Fruit fly (Drosophila melanogaster) whole organism, wandering third instar larva: Measurements from ENCODE around the gene CG17029.

Source experiments
- Abd-B ChIP-seq: fragments of >200 bp; optimal IDR thresholded peaks from 2 replicates; lab custom pipeline; 2017; ENCODE audit warnings: missing biosample characterization, missing genetic modification characterization
- CG32264 ChIP-seq: fragments of 200-800 bp; sonication (Bioruptor generic); optimal IDR thresholded peaks from 2 replicates; lab custom pipeline; 2016; ENCODE audit warnings: missing biosample characterization, missing genetic modification characterization
- CG9705 ChIP-seq: fragments of 200-800 bp; sonication (Bioruptor generic); optimal IDR thresholded peaks from 2 replicates; lab custom pipeline; 2018; ENCODE audit warnings: missing biosample characterization, mild to moderate bottlenecking, missing genetic modification characterization
- CrebA ChIP-seq: fragments of 200-800 bp; sonication (Bioruptor generic); optimal IDR thresholded peaks from 2 replicates; lab custom pipeline; 2016; ENCODE audit warnings: missing biosample characterization, mild to moderate bottlenecking, missing genetic modification characterization, borderline replicate concordance
- Dfd ChIP-seq: fragments of >200 bp; optimal IDR thresholded peaks from 2 replicates; lab custom pipeline; 2017; ENCODE audit warnings: missing biosample characterization, missing genetic modification characterization
- Dif ChIP-seq: fragments of 200-275, 200-300 bp; sonication (Bioruptor generic); optimal IDR thresholded peaks from 2 replicates; lab custom pipeline; 2018; ENCODE audit warnings: missing biosample characterization, missing genetic modification characterization; ENCODE audit not compliant: partially characterized antibody
- GATAd ChIP-seq: sonication (Bioruptor generic); optimal IDR thresholded peaks from 2 replicates; lab custom pipeline; 2016; ENCODE audit warnings: missing biosample characterization, missing genetic modification characterization
- HLH106 ChIP-seq: fragments of 200-800 bp; optimal IDR thresholded peaks from 3 replicates; lab custom pipeline; 2019; ENCODE audit warnings: missing biosample characterization, mild to moderate bottlenecking, missing genetic modification characterization, moderate library complexity
- Hnf4 ChIP-seq: fragments of 200-800 bp; sonication (Bioruptor generic); optimal IDR thresholded peaks from 2 replicates; lab custom pipeline; 2016; ENCODE audit warnings: missing biosample characterization, mild to moderate bottlenecking, missing genetic modification characterization
- Hr78 ChIP-seq: fragments of >200 bp; optimal IDR thresholded peaks from 2 replicates; lab custom pipeline; 2017; ENCODE audit warnings: missing biosample characterization, missing genetic modification characterization
- Hr83 ChIP-seq: fragments of 200-300 bp; sonication (Bioruptor generic); optimal IDR thresholded peaks from 2 replicates; lab custom pipeline; 2016; ENCODE audit warnings: missing biosample characterization, mild to moderate bottlenecking, missing genetic modification characterization, moderate library complexity; ENCODE audit not compliant: poor library complexity, severe bottlenecking
- Jra ChIP-seq: sonication (Bioruptor generic); optimal IDR thresholded peaks from 2 replicates; lab custom pipeline; 2016; ENCODE audit warnings: missing biosample characterization, missing genetic modification characterization
- Mio ChIP-seq: sonication (Bioruptor generic); optimal IDR thresholded peaks from 2 replicates; lab custom pipeline; 2016; ENCODE audit warnings: missing biosample characterization, missing genetic modification characterization
- Myc ChIP-seq: fragments of >200 bp; optimal IDR thresholded peaks from 2 replicates; lab custom pipeline; 2017
- N ChIP-seq: fragments of >200 bp; optimal IDR thresholded peaks from 2 replicates; lab custom pipeline; 2018; ENCODE audit warnings: missing biosample characterization, missing external identifiers, missing genetic modification characterization
- OdsH ChIP-seq: fragments of 200-800 bp; sonication (Bioruptor generic); optimal IDR thresholded peaks from 2 replicates; lab custom pipeline; 2016; ENCODE audit warnings: missing biosample characterization, mild to moderate bottlenecking, missing genetic modification characterization
- Rel ChIP-seq, 2 experiments: fragments of 200-800 bp; sonication (Bioruptor generic) in 1 of 2; optimal IDR thresholded peaks; 2 replicates in 1 of 2; 3 replicates in 1 of 2; lab custom pipeline; 2016 to 2019; ENCODE audit warnings: mild to moderate bottlenecking in 2 of 2, missing biosample characterization in 2 of 2, missing genetic modification characterization in 2 of 2, moderate library complexity in 1 of 2
- Sp1 ChIP-seq: fragments of 200-800 bp; sonication (Bioruptor generic); optimal IDR thresholded peaks from 3 replicates; lab custom pipeline; 2019; ENCODE audit warnings: missing biosample characterization, mild to moderate bottlenecking, missing genetic modification characterization, moderate library complexity
- Vsx2 ChIP-seq: fragments of 200-300, 225-300 bp; sonication (Bioruptor generic); optimal IDR thresholded peaks from 2 replicates; lab custom pipeline; 2018; ENCODE audit warnings: missing biosample characterization, missing genetic modification characterization; ENCODE audit not compliant: partially characterized antibody
- br ChIP-seq: fragments of 200-800 bp; sonication (Bioruptor generic); optimal IDR thresholded peaks from 2 replicates; lab custom pipeline; 2016; ENCODE audit warnings: missing biosample characterization, missing genetic modification characterization
- dl ChIP-seq, 2 experiments: fragments of 175-275, 200-275 bp in 1 of 2; fragments of 200-275 bp in 1 of 2; sonication (Bioruptor generic); optimal IDR thresholded peaks; lab custom pipeline; 2018; ENCODE audit warnings: mild to moderate bottlenecking in 2 of 2, missing biosample characterization in 2 of 2, missing genetic modification characterization in 2 of 2, moderate library complexity in 2 of 2; ENCODE audit not compliant: partially characterized antibody in 2 of 2, insufficient read depth in 1 of 2
- dmrt93B ChIP-seq: fragments of 200-800 bp; sonication (Bioruptor generic); optimal IDR thresholded peaks from 2 replicates; lab custom pipeline; 2018; ENCODE audit warnings: missing biosample characterization, mild to moderate bottlenecking, missing genetic modification characterization
- dsf ChIP-seq: sonication (Bioruptor generic); optimal IDR thresholded peaks from 2 replicates; lab custom pipeline; 2016; ENCODE audit warnings: missing biosample characterization, missing genetic modification characterization, borderline replicate concordance
- ey ChIP-seq: fragments of 200-800 bp; sonication (Bioruptor generic); optimal IDR thresholded peaks from 2 replicates; lab custom pipeline; 2016; ENCODE audit warnings: missing biosample characterization, missing genetic modification characterization
- foxo ChIP-seq, 2 experiments: fragments of 200-800 bp; sonication (Bioruptor generic); optimal IDR thresholded peaks; 2 replicates in 1 of 2; 3 replicates in 1 of 2; lab custom pipeline; 2016 to 2017; ENCODE audit warnings: missing biosample characterization in 2 of 2, missing genetic modification characterization in 2 of 2
- fru ChIP-seq: fragments of 200-800 bp; sonication (Bioruptor generic); optimal IDR thresholded peaks from 3 replicates; lab custom pipeline; 2016; ENCODE audit warnings: missing biosample characterization, mild to moderate bottlenecking, missing genetic modification characterization
- h ChIP-seq: fragments of 200-800 bp; sonication (Bioruptor generic); optimal IDR thresholded peaks from 3 replicates; lab custom pipeline; 2016; ENCODE audit warnings: missing biosample characterization, mild to moderate bottlenecking, missing genetic modification characterization
- jim ChIP-seq: fragments of 175-275, 200-325 bp; sonication (Bioruptor generic); optimal IDR thresholded peaks from 2 replicates; lab custom pipeline; 2016; ENCODE audit warnings: missing biosample characterization, mild to moderate bottlenecking, missing genetic modification characterization
- pan ChIP-seq: fragments of >200 bp; optimal IDR thresholded peaks from 2 replicates; lab custom pipeline; 2017
- psq ChIP-seq: fragments of 200-800 bp; sonication (Bioruptor generic); optimal IDR thresholded peaks from 3 replicates; lab custom pipeline; 2017; ENCODE audit warnings: missing biosample characterization, mild to moderate bottlenecking, missing genetic modification characterization, moderate library complexity
- rgr ChIP-seq: fragments of 200-800 bp; sonication (Bioruptor generic); optimal IDR thresholded peaks from 3 replicates; lab custom pipeline; 2016; ENCODE audit warnings: missing biosample characterization, mild to moderate bottlenecking, missing genetic modification characterization
- sage ChIP-seq: fragments of 200-800 bp; sonication (Bioruptor generic); optimal IDR thresholded peaks from 2 replicates; lab custom pipeline; 2016; ENCODE audit warnings: missing biosample characterization, mild to moderate bottlenecking, missing genetic modification characterization
- sv ChIP-seq: fragments of 200-800 bp; sonication (Bioruptor generic); optimal IDR thresholded peaks from 3 replicates; lab custom pipeline; 2016; ENCODE audit warnings: missing biosample characterization, missing genetic modification characterization
- usp ChIP-seq: fragments of >200 bp; optimal IDR thresholded peaks from 2 replicates; lab custom pipeline; 2017; ENCODE audit warnings: missing biosample characterization, missing genetic modification characterization
- woc ChIP-seq: sonication (Bioruptor generic); optimal IDR thresholded peaks from 2 replicates; lab custom pipeline; 2016; ENCODE audit warnings: missing biosample characterization, mild to moderate bottlenecking, missing genetic modification characterization

The CG17029 gene

dm6 chr3L:16001164-16001679, 24.6 kb downstream of the CG17029 start (continued):
- TF ChIP-seq usp (GFP tag; lab: Kevin White, UChicago) = no peak
- peak; percentile 54 for TF ChIP-seq Sp1 (GFP tag; lab: Kevin White, UChicago)
- TF ChIP-seq OdsH (GFP tag; lab: Kevin White, UChicago) = peak; percentile 79
- no peak for TF ChIP-seq Mio (GFP tag; lab: Kevin White, UChicago)
- no peak for TF ChIP-seq Rel (GFP tag; optimal IDR thresholded peaks at IDR 0.05; lab: Kevin White, UChicago)
- peak; percentile 58 for TF ChIP-seq Rel (tag; optimal IDR thresholded peaks at IDR 0.05; lab: Kevin White, UChicago)
- no peak for TF ChIP-seq Abd-B

DNA sequence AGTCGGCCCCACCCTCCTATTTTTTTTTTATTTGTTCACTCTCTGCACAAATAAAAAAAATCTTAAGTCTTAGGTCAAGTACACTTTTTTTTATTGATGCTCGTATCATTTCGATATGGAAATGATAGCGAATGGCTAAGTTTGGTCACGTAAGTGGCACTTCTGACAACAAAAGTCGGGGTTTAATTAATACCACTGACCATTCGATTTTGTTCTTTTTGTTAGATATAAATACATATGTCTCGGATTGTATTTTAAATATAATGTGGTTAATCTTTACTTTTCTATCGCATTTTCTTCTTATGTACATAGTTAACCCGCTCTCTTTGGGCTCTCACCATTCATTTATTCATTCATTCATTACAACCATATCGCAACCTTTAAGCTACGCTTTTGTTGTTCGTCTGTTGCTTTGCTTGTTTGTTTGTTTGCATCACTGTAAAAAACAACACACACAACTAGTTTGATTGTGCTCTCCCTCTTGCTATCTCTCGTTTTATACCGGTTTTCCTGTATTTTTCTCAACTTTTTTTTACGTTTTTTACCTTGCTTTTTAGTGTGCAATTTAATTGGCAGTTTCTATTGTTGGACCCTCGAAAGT, 25.5 kb downstream of the CG17029 start:
- peak; percentile 11 for TF ChIP-seq CrebA (GFP tag; lab: Kevin White, UChicago)
- no peak for TF ChIP-seq rgr (GFP tag; lab: Kevin White, UChicago)
- TF ChIP-seq dmrt93B = no peak
- peak; percentile 34 for TF ChIP-seq fru (GFP tag; lab: Kevin White, UChicago)
- peak; percentile 12 for TF ChIP-seq psq (GFP tag; lab: Kevin White, UChicago)
- TF ChIP-seq, all 38 proteins: peak for 3

DNA sequence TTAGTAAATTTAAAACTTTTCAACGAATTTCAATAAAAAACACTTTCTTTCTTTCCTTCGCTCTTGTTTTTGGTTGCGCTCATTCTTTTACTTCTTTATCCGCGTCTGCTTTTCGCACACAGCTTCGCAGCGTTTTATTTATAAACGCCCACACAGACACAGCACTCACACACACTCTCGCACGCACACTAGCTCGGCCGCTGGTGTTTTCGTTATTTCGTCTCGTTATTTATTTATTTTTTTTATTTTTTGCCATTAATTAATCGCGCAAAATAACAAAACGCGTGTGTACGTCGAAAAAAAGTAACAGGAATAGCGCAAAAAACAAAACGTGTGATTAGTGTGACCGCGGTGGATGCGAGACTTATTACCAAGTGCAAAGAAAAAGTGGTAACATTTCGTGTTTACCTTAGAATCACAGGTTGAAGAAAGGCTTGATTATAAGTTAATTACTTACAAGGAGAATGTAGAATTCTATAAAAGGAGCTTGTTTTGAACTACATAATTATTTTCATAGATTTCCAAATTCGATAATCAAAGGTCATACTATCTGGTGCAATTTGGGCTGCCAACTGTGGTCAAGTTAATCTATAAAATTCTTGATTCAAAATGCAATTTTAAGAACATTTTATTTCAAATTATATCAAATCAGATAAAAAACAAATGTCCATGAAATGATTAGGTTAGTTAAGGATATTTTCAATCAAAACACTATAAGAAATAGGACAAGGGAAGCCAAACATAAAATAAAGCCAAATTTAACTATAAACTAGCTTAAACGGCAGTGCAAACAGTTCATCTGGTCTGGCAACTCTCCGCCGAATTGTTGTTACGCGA, 27.9 kb downstream of the CG17029 start, which contains the start of the genes hzg and mRpS31:
Gene hzg (minus strand): TSS at position 336 of the 837 bp plus-strand sequence.
Gene mRpS31 (plus strand): TSS at position 793 of the 837 bp plus-strand sequence.
- no peak for TF ChIP-seq CG32264 (GFP tag; lab: Kevin White, UChicago)
- TF ChIP-seq Sp1 (GFP tag; lab: Kevin White, UChicago) = peak; percentile 69
- no peak for TF ChIP-seq N (GFP tag; lab: Kevin White, UChicago)
- TF ChIP-seq CrebA (GFP tag; lab: Kevin White, UChicago) = no peak
- no peak for TF ChIP-seq GATAd (GFP tag; lab: Kevin White, UChicago)
- TF ChIP-seq sage (GFP tag; lab: Kevin White, UChicago) = peak; percentile 10
- TF ChIP-seq Hr78 = no peak
- peak; percentile 28 for TF ChIP-seq Hr83 (GFP tag; lab: Kevin White, UChicago)
- TF ChIP-seq OdsH (GFP tag; lab: Kevin White, UChicago) = peak; percentile 51
- TF ChIP-seq Rel (GFP tag; optimal IDR thresholded peaks at IDR 0.05; lab: Kevin White, UChicago) = peak; percentile 25
- TF ChIP-seq Rel (tag; optimal IDR thresholded peaks at IDR 0.05; lab: Kevin White, UChicago) = peak; percentile 88
- no peak for TF ChIP-seq Abd-B
- no peak for TF ChIP-seq pan (lab: Kevin White, UChicago)
- TF ChIP-seq jim (GFP tag; lab: Kevin White, UChicago) = no peak
- peak; percentile 74 for TF ChIP-seq HLH106 (tag; lab: Kevin White, UChicago)
- peak; percentile 97 for TF ChIP-seq psq (GFP tag; lab: Kevin White, UChicago)
- TF ChIP-seq Vsx2 (GFP tag; lab: Kevin White, UChicago) = no peak
- TF ChIP-seq CG9705 (GFP tag; lab: Kevin White, UChicago) = peak; percentile 10
- TF ChIP-seq dsf (GFP tag; lab: Kevin White, UChicago) = peak; percentile 33
- TF ChIP-seq Jra (GFP tag; lab: Kevin White, UChicago) = peak; percentile 31
- TF ChIP-seq fru (GFP tag; lab: Kevin White, UChicago) = peak; percentile 45
- TF ChIP-seq Hnf4 = peak; percentile 59
- TF ChIP-seq Dfd (GFP tag; lab: Kevin White, UChicago) = no peak
- peak; percentile 93 for TF ChIP-seq Myc (lab: Kevin White, UChicago)
- TF ChIP-seq h (GFP tag; lab: Kevin White, UChicago) = peak; percentile 52
- TF ChIP-seq br (GFP tag; lab: Kevin White, UChicago) = peak; percentile 5
- peak; percentile 39 to 63 for TF ChIP-seq foxo (GFP tag; optimal IDR thresholded peaks at IDR 0.05; lab: Kevin White, UChicago)
- TF ChIP-seq rgr (GFP tag; lab: Kevin White, UChicago) = peak; percentile 38
- peak; percentile 4 for TF ChIP-seq dmrt93B
- no peak for TF ChIP-seq Dif (GFP tag; lab: Kevin White, UChicago)
- TF ChIP-seq woc (GFP tag; lab: Kevin White, UChicago) = peak; percentile 61
- TF ChIP-seq dl (GFP tag; optimal IDR thresholded peaks at IDR 0.05; lab: Kevin White, UChicago; ENCODE audit: insufficient read depth in 1 of 2, partially characterized antibody in 2 of 2) = no peak
- peak; percentile 37 for TF ChIP-seq sv (GFP tag; lab: Kevin White, UChicago)
- no peak for TF ChIP-seq usp (GFP tag; lab: Kevin White, UChicago)
- TF ChIP-seq ey (GFP tag; lab: Kevin White, UChicago) = peak; percentile 57
- TF ChIP-seq, all 38 proteins: peak for 21
